Worm (Caenorhabditis elegans) whole organism, L3 larva: ENCODE data around the gene cki-2.
A peak's percentile ranks its signal among the peaks of the same experiment; 100 is the strongest.

Experiments used
- R02D3.7 ChIP-seq: fragments of 150-350 bp; optimal IDR thresholded peaks from 2 replicates; lab custom pipeline; 2014; ENCODE audit warnings: missing biosample characterization, missing genetic modification characterization
- ZK546.5 ChIP-seq: sonication (generic microtip); optimal IDR thresholded peaks from 2 replicates; lab custom pipeline; 2017; ENCODE audit warnings: missing biosample characterization, missing genetic modification characterization
- aly-2 ChIP-seq: fragments of 150-350 bp; optimal IDR thresholded peaks from 2 replicates; lab custom pipeline; 2014; ENCODE audit warnings: missing biosample characterization, missing genetic modification characterization
- ama-1 ChIP-seq: fragments of 150-350 bp; optimal IDR thresholded peaks from 2 replicates; lab custom pipeline; 2018
- ceh-16 ChIP-seq: sonication (generic microtip); optimal IDR thresholded peaks from 2 replicates; lab custom pipeline; 2017; ENCODE audit warnings: missing biosample characterization, missing genetic modification characterization
- ceh-28 ChIP-seq: fragments of 150-350 bp; optimal IDR thresholded peaks from 2 replicates; lab custom pipeline; 2014; ENCODE audit warnings: missing biosample characterization, missing genetic modification reagents, missing genetic modification characterization
- ceh-82 ChIP-seq: fragments of 150-350 bp; optimal IDR thresholded peaks from 2 replicates; lab custom pipeline; 2014; ENCODE audit warnings: missing biosample characterization, missing genetic modification characterization
- ceh-9 ChIP-seq: sonication (generic microtip); optimal IDR thresholded peaks from 2 replicates; lab custom pipeline; 2018; ENCODE audit warnings: missing biosample characterization, missing genetic modification characterization
- daf-12 ChIP-seq: fragments of 150-350 bp; optimal IDR thresholded peaks from 2 replicates; lab custom pipeline; 2014; ENCODE audit warnings: missing biosample characterization, missing genetic modification reagents, missing genetic modification characterization
- egl-27 ChIP-seq: sonication (generic microtip); optimal IDR thresholded peaks from 4 replicates; lab custom pipeline; 2017; ENCODE audit warnings: missing biosample characterization, missing genetic modification reagents, missing genetic modification characterization
- egl-5 ChIP-seq: fragments of 150-350 bp; optimal IDR thresholded peaks from 2 replicates; lab custom pipeline; 2017; ENCODE audit warnings: missing biosample characterization, missing genetic modification reagents, missing genetic modification characterization, inconsistent platforms
- elt-1 ChIP-seq: fragments of 150-350 bp; optimal IDR thresholded peaks from 2 replicates; lab custom pipeline; 2014; ENCODE audit warnings: missing biosample characterization, missing genetic modification characterization
- elt-2 ChIP-seq: sonication (generic microtip); optimal IDR thresholded peaks from 2 replicates; lab custom pipeline; 2016; ENCODE audit warnings: missing genetic modification reagents, mild to moderate bottlenecking, missing genetic modification characterization, missing compliant biosample characterization
- elt-3 ChIP-seq, 3 experiments: fragments of 150-350 bp in 1 of 3; sonication (generic microtip) in 2 of 3; optimal IDR thresholded peaks; 2 replicates in 2 of 3; 4 replicates in 1 of 3; lab custom pipeline; 2014 to 2017; ENCODE audit warnings: missing biosample characterization in 3 of 3, missing genetic modification characterization in 3 of 3
- eor-1 ChIP-seq, 2 experiments: fragments of 150-350 bp; optimal IDR thresholded peaks; 2 replicates each; lab custom pipeline; 2014 to 2018; ENCODE audit warnings: missing biosample characterization in 2 of 2, missing genetic modification characterization in 2 of 2
- fkh-10 ChIP-seq: sonication (generic microtip); optimal IDR thresholded peaks from 2 replicates; lab custom pipeline; 2017; ENCODE audit warnings: missing biosample characterization, missing genetic modification reagents, missing genetic modification characterization
- fkh-2 ChIP-seq: fragments of 150-350 bp; optimal IDR thresholded peaks from 2 replicates; lab custom pipeline; 2014; ENCODE audit warnings: missing biosample characterization, missing genetic modification reagents, missing genetic modification characterization
- fos-1 ChIP-seq: fragments of 150-350 bp; optimal IDR thresholded peaks from 2 replicates; lab custom pipeline; 2014; ENCODE audit warnings: missing biosample characterization, missing genetic modification characterization
- hmg-11 ChIP-seq: sonication (generic microtip); optimal IDR thresholded peaks from 2 replicates; lab custom pipeline; 2016; ENCODE audit warnings: missing genetic modification characterization, missing compliant biosample characterization
- jun-1 ChIP-seq: fragments of 150-350 bp; optimal IDR thresholded peaks from 2 replicates; lab custom pipeline; 2014; ENCODE audit warnings: missing biosample characterization, missing genetic modification reagents, missing genetic modification characterization
- lin-15B ChIP-seq: fragments of 150-350 bp; optimal IDR thresholded peaks from 2 replicates; lab custom pipeline; 2014; ENCODE audit warnings: missing biosample characterization, missing genetic modification characterization
- lin-39 ChIP-seq: fragments of 150-350 bp; optimal IDR thresholded peaks from 2 replicates; lab custom pipeline; 2018; ENCODE audit warnings: missing biosample characterization, missing genetic modification reagents, missing genetic modification characterization
- lsy-12 ChIP-seq: sonication (generic microtip); optimal IDR thresholded peaks from 2 replicates; lab custom pipeline; 2016; ENCODE audit warnings: mild to moderate bottlenecking, missing genetic modification characterization, missing compliant biosample characterization
- mdl-1 ChIP-seq: fragments of 150-350 bp; optimal IDR thresholded peaks from 2 replicates; lab custom pipeline; 2014; ENCODE audit warnings: missing biosample characterization, missing genetic modification characterization
- mml-1 ChIP-seq: fragments of 150-350 bp; sonication (generic microtip); optimal IDR thresholded peaks from 3 replicates; lab custom pipeline; 2014; ENCODE audit warnings: missing biosample characterization, missing genetic modification characterization
- nfya-1 ChIP-seq: sonication (generic microtip); optimal IDR thresholded peaks from 2 replicates; lab custom pipeline; 2017; ENCODE audit warnings: missing genetic modification characterization, mild to moderate bottlenecking, missing compliant biosample characterization, antibody characterized with exemption, moderate library complexity; ENCODE audit not compliant: insufficient read depth
- nhr-11 ChIP-seq: fragments of 150-350 bp; optimal IDR thresholded peaks from 2 replicates; lab custom pipeline; 2014; ENCODE audit warnings: missing biosample characterization, missing genetic modification characterization
- nhr-12 ChIP-seq: fragments of 150-350 bp; optimal IDR thresholded peaks from 2 replicates; lab custom pipeline; 2014; ENCODE audit warnings: missing biosample characterization, missing genetic modification characterization
- nhr-23 ChIP-seq: fragments of 150-350 bp; optimal IDR thresholded peaks from 2 replicates; lab custom pipeline; 2014; ENCODE audit warnings: missing biosample characterization, missing genetic modification reagents, missing genetic modification characterization
- nhr-237 ChIP-seq: fragments of 150-350 bp; optimal IDR thresholded peaks from 2 replicates; lab custom pipeline; 2014; ENCODE audit warnings: missing biosample characterization, missing genetic modification characterization
- nhr-25 ChIP-seq: sonication (generic microtip); optimal IDR thresholded peaks from 2 replicates; lab custom pipeline; 2017; ENCODE audit warnings: missing biosample characterization, missing genetic modification characterization
- nhr-28 ChIP-seq: fragments of 150-350 bp; optimal IDR thresholded peaks from 2 replicates; lab custom pipeline; 2014; ENCODE audit warnings: missing biosample characterization, missing genetic modification characterization
- nhr-43 ChIP-seq: sonication (generic microtip); optimal IDR thresholded peaks from 2 replicates; lab custom pipeline; 2016; ENCODE audit warnings: mild to moderate bottlenecking, missing genetic modification characterization, missing compliant biosample characterization; ENCODE audit not compliant: poor library complexity, severe bottlenecking
- nhr-67 ChIP-seq: fragments of 150-350 bp; optimal IDR thresholded peaks from 2 replicates; lab custom pipeline; 2014; ENCODE audit warnings: missing biosample characterization, missing genetic modification characterization
- nhr-76 ChIP-seq: fragments of 150-350 bp; sonication (generic microtip); optimal IDR thresholded peaks from 5 replicates; lab custom pipeline; 2014; ENCODE audit warnings: missing biosample characterization, missing genetic modification characterization
- nhr-77 ChIP-seq: fragments of 150-350 bp; optimal IDR thresholded peaks from 2 replicates; lab custom pipeline; 2014; ENCODE audit warnings: missing biosample characterization, missing genetic modification characterization
- pha-4 ChIP-seq: fragments of 150-350 bp; optimal IDR thresholded peaks from 2 replicates; lab custom pipeline; 2014; ENCODE audit warnings: missing biosample characterization, missing genetic modification reagents, missing genetic modification characterization
- pqm-1 ChIP-seq: fragments of 150-350 bp; optimal IDR thresholded peaks from 2 replicates; lab custom pipeline; 2017; ENCODE audit warnings: missing biosample characterization, missing genetic modification characterization, inconsistent platforms
- sea-2 ChIP-seq: fragments of 150-350 bp; sonication (generic microtip); optimal IDR thresholded peaks from 4 replicates; lab custom pipeline; 2014; ENCODE audit warnings: missing biosample characterization, missing genetic modification reagents, missing genetic modification characterization
- skn-1 ChIP-seq: fragments of 150-350 bp; optimal IDR thresholded peaks from 2 replicates; lab custom pipeline; 2014; ENCODE audit warnings: missing biosample characterization, missing genetic modification characterization
- snpc-4 ChIP-seq: fragments of 150-350 bp; optimal IDR thresholded peaks from 2 replicates; lab custom pipeline; 2014; ENCODE audit warnings: missing biosample characterization, missing genetic modification characterization
- tbx-2 ChIP-seq: sonication (generic microtip); optimal IDR thresholded peaks from 2 replicates; lab custom pipeline; 2016; ENCODE audit warnings: mild to moderate bottlenecking, missing genetic modification characterization, missing compliant biosample characterization
- unc-39 ChIP-seq: sonication (generic microtip); optimal IDR thresholded peaks from 4 replicates; lab custom pipeline; 2017; ENCODE audit warnings: missing biosample characterization, missing genetic modification characterization
- unc-62 ChIP-seq: fragments of 150-350 bp; sonication (generic microtip); optimal IDR thresholded peaks from 4 replicates; lab custom pipeline; 2014; ENCODE audit warnings: missing biosample characterization, missing genetic modification reagents, missing genetic modification characterization
- zag-1 ChIP-seq: fragments of 150-350 bp; optimal IDR thresholded peaks from 2 replicates; lab custom pipeline; 2014; ENCODE audit warnings: missing biosample characterization, missing genetic modification characterization
- ztf-11 ChIP-seq: fragments of 150-350 bp; optimal IDR thresholded peaks from 2 replicates; lab custom pipeline; 2014; ENCODE audit warnings: missing biosample characterization, missing genetic modification characterization
- ztf-4 ChIP-seq: fragments of 150-350 bp; optimal IDR thresholded peaks from 2 replicates; lab custom pipeline; 2014; ENCODE audit warnings: missing biosample characterization, missing genetic modification characterization

The cki-2 gene

ce11 chrII:7858101-7858500 lies 41.8 kb downstream of the cki-2 start, which contains the start of gene sds-22:
Gene sds-22 (plus strand): TSS chrII:7858401.
- TF ChIP-seq mdl-1 (tag; lab: Kevin White, UChicago) (no peak), nhr-12 (tag; lab: Kevin White, UChicago) (no peak), pqm-1 (tag; lab: Kevin White, UChicago) (no peak), ZK546.5 (tag; lab: Kevin White, UChicago) (no peak), eor-1 (tag; optimal IDR thresholded peaks at IDR 0.05; lab: Kevin White, UChicago) (no peak)

DNA sequence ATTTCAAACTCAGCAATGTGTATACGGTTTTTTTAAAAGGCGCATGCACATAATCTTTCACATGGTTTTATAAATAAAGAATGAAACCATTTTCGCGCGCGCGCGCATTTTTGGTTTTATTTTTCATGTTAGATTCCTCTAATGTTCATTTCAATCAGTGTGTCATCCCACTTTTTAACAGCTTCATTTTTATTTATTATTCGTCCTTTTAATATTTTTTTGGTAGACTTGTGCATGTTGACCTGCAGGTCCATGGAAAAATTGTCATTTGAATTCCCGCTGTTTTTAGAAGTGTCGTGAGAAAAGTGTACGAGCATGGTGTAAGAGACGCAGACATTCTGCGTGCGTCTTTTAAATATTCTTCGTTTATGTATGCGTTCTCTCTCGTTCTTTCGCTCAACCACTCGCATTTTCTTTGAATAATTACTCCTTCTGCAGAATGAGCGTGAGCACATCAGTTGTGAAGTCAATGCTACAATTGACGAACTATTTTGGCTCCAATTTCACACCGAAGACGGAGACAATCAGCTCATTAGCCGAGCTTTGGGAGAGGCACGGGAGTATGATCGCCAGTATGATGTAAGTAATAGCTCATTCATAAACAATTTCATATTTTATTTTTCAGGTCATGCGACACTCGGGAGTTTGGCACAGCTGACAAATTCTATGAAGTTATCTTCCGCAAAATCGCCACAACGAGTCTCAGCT lies 44.1 kb downstream of the cki-2 start, which contains the start of gene lin-5:
TSS of gene lin-5 (plus strand) at position 354 of the 708 bp plus-strand sequence.
- peak; percentile 54 for TF ChIP-seq egl-5 (tag; lab: Kevin White, UChicago)
- no peak for TF ChIP-seq mdl-1 (tag; lab: Kevin White, UChicago)
- no peak for TF ChIP-seq fkh-10 (GFP tag; lab: Kevin White, UChicago)
- TF ChIP-seq hmg-11: peak; percentile 57
- TF ChIP-seq ceh-16: no peak
- peak; percentile 79 for TF ChIP-seq lin-15B (tag; lab: Kevin White, UChicago)
- no peak for TF ChIP-seq aly-2
- TF ChIP-seq sea-2 (GFP tag; lab: Kevin White, UChicago): no peak
- TF ChIP-seq fos-1 (tag; lab: Kevin White, UChicago): no peak
- no peak for TF ChIP-seq ceh-28
- no peak for TF ChIP-seq eor-1 (tag; optimal IDR thresholded peaks at IDR 0.05; lab: Kevin White, UChicago)
- no peak for TF ChIP-seq ama-1 (lab: Kevin White, UChicago)
- TF ChIP-seq elt-1 (tag; lab: Kevin White, UChicago): no peak
- TF ChIP-seq snpc-4 (tag; lab: Kevin White, UChicago): peak; percentile 59
- TF ChIP-seq tbx-2 (tag; lab: Kevin White, UChicago): no peak
- TF ChIP-seq nhr-12 (tag; lab: Kevin White, UChicago): no peak
- TF ChIP-seq daf-12: no peak
- no peak for TF ChIP-seq fkh-2 (tag; lab: Kevin White, UChicago)
- TF ChIP-seq jun-1 (tag; lab: Kevin White, UChicago): no peak
- TF ChIP-seq nhr-43 (tag; lab: Kevin White, UChicago): no peak
- TF ChIP-seq nhr-77 (tag; lab: Kevin White, UChicago): no peak
- no peak for TF ChIP-seq egl-27 (tag; lab: Kevin White, UChicago)
- no peak for TF ChIP-seq pqm-1 (tag; lab: Kevin White, UChicago)
- no peak for TF ChIP-seq lsy-12 (tag; lab: Kevin White, UChicago)
- TF ChIP-seq nfya-1 (tag; lab: Kevin White, UChicago): peak; percentile 67
- TF ChIP-seq nhr-28 (tag; lab: Kevin White, UChicago): no peak
- TF ChIP-seq skn-1: no peak
- no peak for TF ChIP-seq nhr-76 (tag; lab: Kevin White, UChicago)
- TF ChIP-seq zag-1 (tag; lab: Kevin White, UChicago): no peak
- TF ChIP-seq elt-3 (tag; optimal IDR thresholded peaks at IDR 0.05; lab: Kevin White, UChicago): no peak
- TF ChIP-seq ztf-11 (tag; lab: Kevin White, UChicago): no peak
- no peak for TF ChIP-seq ceh-82 (tag; lab: Kevin White, UChicago)
- TF ChIP-seq mml-1: no peak
- TF ChIP-seq nhr-25: peak; percentile 19
- TF ChIP-seq unc-62 (GFP tag; lab: Kevin White, UChicago): no peak
- TF ChIP-seq ceh-9 (tag; lab: Kevin White, UChicago): no peak
- no peak for TF ChIP-seq unc-39
- TF ChIP-seq elt-2 (tag; lab: Kevin White, UChicago): peak; percentile 5
- peak; percentile 64 for TF ChIP-seq lin-39
- no peak for TF ChIP-seq nhr-23 (tag; lab: Kevin White, UChicago)
- no peak for TF ChIP-seq nhr-237 (tag; lab: Kevin White, UChicago)
- no peak for TF ChIP-seq nhr-67 (tag; lab: Kevin White, UChicago)
- no peak for TF ChIP-seq ztf-4 (tag; lab: Kevin White, UChicago)
- no peak for TF ChIP-seq nhr-11 (tag; lab: Kevin White, UChicago)
- TF ChIP-seq pha-4: peak; percentile 57
- no peak for TF ChIP-seq R02D3.7 (tag; lab: Kevin White, UChicago)
- TF ChIP-seq ZK546.5 (tag; lab: Kevin White, UChicago): no peak
